Worm (Caenorhabditis elegans): ENCODE data around the gene C48D1.9.

The C48D1.9 gene

ce11 chrIV:13240842-13241143 lies 31.3 kb upstream of the C48D1.9 start, which contains the start of gene lin-54:
Gene lin-54 (plus strand): TSS chrIV:13241044.
- TF ChIP-seq nhr-11 (tag; optimal IDR thresholded peaks at IDR 0.05) (no peak), lsy-2 (tag; optimal IDR thresholded peaks at IDR 0.05) (no peak), ztf-11 (tag; optimal IDR thresholded peaks at IDR 0.05) (no peak), ZK546.5 (tag; optimal IDR thresholded peaks at IDR 0.05) (no peak), nhr-23 (tag; optimal IDR thresholded peaks at IDR 0.05) (no peak), lin-11 (tag; optimal IDR thresholded peaks at IDR 0.05) (no peak), ceh-16 (tag; optimal IDR thresholded peaks at IDR 0.05) (no peak), C34F6.9 (tag; optimal IDR thresholded peaks at IDR 0.05) (no peak), blmp-1 (tag; optimal IDR thresholded peaks at IDR 0.05; ENCODE audit: insufficient read depth) (no peak), skn-1 (tag; optimal IDR thresholded peaks at IDR 0.05) (no peak), nhr-12 (tag; optimal IDR thresholded peaks at IDR 0.05) (no peak), gmeb-1 (tag; optimal IDR thresholded peaks at IDR 0.05) (no peak), mbf-1 (tag; optimal IDR thresholded peaks at IDR 0.05) (no peak), snpc-4 (tag; optimal IDR thresholded peaks at IDR 0.05) (no peak), lin-13 (GFP tag; optimal IDR thresholded peaks at IDR 0.05) (no peak), elt-3 (tag; optimal IDR thresholded peaks at IDR 0.05) (no peak), nhr-129 (tag; optimal IDR thresholded peaks at IDR 0.05) (no peak), sma-9 (GFP tag; optimal IDR thresholded peaks at IDR 0.05) (no peak), sma-9 (tag; optimal IDR thresholded peaks at IDR 0.05) (no peak), lin-39 (tag; optimal IDR thresholded peaks at IDR 0.05) (no peak), ama-1 (optimal IDR thresholded peaks at IDR 0.05) (no peak)

DNA sequence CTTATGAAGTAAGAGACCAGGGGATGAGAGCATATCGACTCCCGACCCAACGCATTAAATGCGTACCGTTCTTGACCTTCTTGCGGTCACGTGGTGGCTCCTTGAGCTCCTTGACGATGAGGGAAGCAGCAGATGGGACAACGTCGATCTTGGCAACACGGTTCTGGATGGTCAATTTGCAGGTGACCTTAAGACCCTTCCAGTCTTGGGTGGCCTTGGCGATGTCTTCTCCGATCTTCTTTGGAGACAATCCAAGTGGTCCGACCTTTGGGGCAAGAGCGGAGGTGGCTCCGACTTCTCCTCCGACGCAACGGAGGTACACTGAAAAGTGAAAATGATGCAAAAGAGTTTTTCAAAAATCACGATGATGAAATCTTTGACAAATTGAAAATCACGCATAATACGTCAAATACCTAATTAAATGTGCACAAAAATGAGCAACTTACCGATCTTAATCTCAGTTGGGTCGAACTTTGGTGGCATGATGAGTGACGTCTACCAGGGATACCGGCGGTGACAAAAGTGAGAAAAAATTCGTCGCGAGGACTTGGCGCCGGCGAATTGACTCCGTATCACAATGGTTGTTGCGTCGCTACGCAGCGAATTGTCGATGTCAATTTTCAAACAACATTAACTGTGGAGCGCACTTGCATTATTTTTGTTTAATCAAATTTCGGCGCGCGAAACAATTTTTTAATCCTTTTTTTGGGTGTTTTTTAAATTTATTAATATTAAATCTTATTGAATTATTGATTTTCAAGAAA lies 30.8 kb upstream of the C48D1.9 start, which contains the start of gene rpl-12:
TSS of gene rpl-12 (minus strand) at position 574 of the 764 bp plus-strand sequence.
- TF ChIP-seq unc-55 (GFP tag; optimal IDR thresholded peaks at IDR 0.05), result peak; percentile 100
- TF ChIP-seq nhr-237 (tag; optimal IDR thresholded peaks at IDR 0.05), result peak; percentile 89
- peak; percentile 89 for TF ChIP-seq ama-1 (optimal IDR thresholded peaks at IDR 0.05)
- TF ChIP-seq lin-39 (tag; optimal IDR thresholded peaks at IDR 0.05), result peak; percentile 83
- no peak for TF ChIP-seq peb-1 (tag; optimal IDR thresholded peaks at IDR 0.05)
- peak; percentile 95 for TF ChIP-seq blmp-1 (tag; optimal IDR thresholded peaks at IDR 0.05; ENCODE audit: insufficient read depth)
- TF ChIP-seq nhr-6 (tag; optimal IDR thresholded peaks at IDR 0.05), result peak; percentile 97
- peak; percentile 99 for TF ChIP-seq ztf-4 (tag; optimal IDR thresholded peaks at IDR 0.05)
- peak; percentile 90 for TF ChIP-seq ZK546.5 (tag; optimal IDR thresholded peaks at IDR 0.05)
- peak; percentile 85 for TF ChIP-seq ceh-82 (tag; optimal IDR thresholded peaks at IDR 0.05)
- peak; percentile 2 for TF ChIP-seq alr-1 (tag; optimal IDR thresholded peaks at IDR 0.05)
- peak; percentile 78 for TF ChIP-seq unc-62 (GFP tag; optimal IDR thresholded peaks at IDR 0.05)
- TF ChIP-seq nhr-21 (tag; optimal IDR thresholded peaks at IDR 0.05), result peak; percentile 99
- TF ChIP-seq mdl-1 (tag; optimal IDR thresholded peaks at IDR 0.05), result peak; percentile 36 to 84
- TF ChIP-seq mab-5 (tag; optimal IDR thresholded peaks at IDR 0.05), result peak; percentile 97
- TF ChIP-seq crh-2 (tag; optimal IDR thresholded peaks at IDR 0.05), result peak; percentile 99
- peak; percentile 98 for TF ChIP-seq egl-27 (tag; optimal IDR thresholded peaks at IDR 0.05)
- peak; percentile 89 for TF ChIP-seq nhr-10 (tag; optimal IDR thresholded peaks at IDR 0.05)
- TF ChIP-seq ceh-16 (tag; optimal IDR thresholded peaks at IDR 0.05), result peak; percentile 96
- TF ChIP-seq nhr-23 (tag; optimal IDR thresholded peaks at IDR 0.05), result no peak
- no peak for TF ChIP-seq nhr-11 (tag; optimal IDR thresholded peaks at IDR 0.05)
- TF ChIP-seq elt-1 (tag; optimal IDR thresholded peaks at IDR 0.05), result peak; percentile 23
- TF ChIP-seq skn-1 (tag; optimal IDR thresholded peaks at IDR 0.05), result peak; percentile 88
- TF ChIP-seq lin-13 (GFP tag; optimal IDR thresholded peaks at IDR 0.05), result peak; percentile 98
- TF ChIP-seq zag-1 (tag; optimal IDR thresholded peaks at IDR 0.05), result peak; percentile 96
- 0 out of 2 replicates have a peak, but pooled peaks have one; percentile 84 for TF ChIP-seq ztf-1 (GFP tag; conservative IDR thresholded peaks at IDR 0.05)
- no peak for TF ChIP-seq elt-3 (tag; optimal IDR thresholded peaks at IDR 0.05)
- peak; percentile 99 for TF ChIP-seq lin-11 (tag; optimal IDR thresholded peaks at IDR 0.05)
- peak; percentile 99 for TF ChIP-seq sma-3 (GFP tag; optimal IDR thresholded peaks at IDR 0.05)
- peak; percentile 97 for TF ChIP-seq F13H6.1 (tag; optimal IDR thresholded peaks at IDR 0.05)
- peak; percentile 99 for TF ChIP-seq C34F6.9 (tag; optimal IDR thresholded peaks at IDR 0.05)
- peak; percentile 65 for TF ChIP-seq unc-39 (tag; optimal IDR thresholded peaks at IDR 0.05)
- peak; percentile 91 for TF ChIP-seq snpc-4 (tag; optimal IDR thresholded peaks at IDR 0.05)
- no peak for TF ChIP-seq aly-2 (tag; optimal IDR thresholded peaks at IDR 0.05)
- peak; percentile 97 for TF ChIP-seq fos-1 (tag; optimal IDR thresholded peaks at IDR 0.05)
- peak; percentile 97 for TF ChIP-seq Y55F3AM.14 (GFP tag; optimal IDR thresholded peaks at IDR 0.05)
- peak; percentile 73 for TF ChIP-seq nhr-12 (tag; optimal IDR thresholded peaks at IDR 0.05)
- peak; percentile 59 for TF ChIP-seq dmd-4 (tag; optimal IDR thresholded peaks at IDR 0.05)
- peak; percentile 99 for TF ChIP-seq nhr-25 (tag; optimal IDR thresholded peaks at IDR 0.05)
- peak; percentile 95 to 98 for TF ChIP-seq lsy-2 (tag; optimal IDR thresholded peaks at IDR 0.05)
- TF ChIP-seq gmeb-1 (tag; optimal IDR thresholded peaks at IDR 0.05), result peak; percentile 98
- TF ChIP-seq nhr-129 (tag; optimal IDR thresholded peaks at IDR 0.05), result peak; percentile 100
- TF ChIP-seq nhr-77 (tag; optimal IDR thresholded peaks at IDR 0.05), result peak; percentile 85
- TF ChIP-seq R02D3.7 (tag; optimal IDR thresholded peaks at IDR 0.05), result peak; percentile 76
- peak; percentile 97 for TF ChIP-seq sma-9 (GFP tag; optimal IDR thresholded peaks at IDR 0.05)
- no peak for TF ChIP-seq sma-9 (tag; optimal IDR thresholded peaks at IDR 0.05)
- peak; percentile 65 for TF ChIP-seq ztf-11 (tag; optimal IDR thresholded peaks at IDR 0.05)
- peak; percentile 46 for TF ChIP-seq mbf-1 (tag; optimal IDR thresholded peaks at IDR 0.05)
